Worm (Caenorhabditis elegans) whole organism, L1 larva: ENCODE data around the gene pgp-8.
A peak's percentile ranks its signal among the peaks of the same experiment; 100 is the strongest.

Experiments used
- C16A3.4 ChIP-seq: fragments of 150-350 bp; optimal IDR thresholded peaks from 2 replicates; lab custom pipeline; 2014; ENCODE audit warnings: missing biosample characterization, missing genetic modification characterization
- C34B4.2 ChIP-seq: sonication (generic microtip); optimal IDR thresholded peaks from 2 replicates; lab custom pipeline; 2017; ENCODE audit warnings: mild to moderate bottlenecking, missing genetic modification characterization, missing compliant biosample characterization
- F16B12.6 ChIP-seq: fragments of 150-350 bp; optimal IDR thresholded peaks from 2 replicates; lab custom pipeline; 2014; ENCODE audit warnings: missing biosample characterization, missing genetic modification characterization
- Y116A8C.19 ChIP-seq: sonication (generic microtip); optimal IDR thresholded peaks from 2 replicates; lab custom pipeline; 2016; ENCODE audit warnings: missing compliant biosample characterization, missing genetic modification characterization, borderline replicate concordance
- aly-2 ChIP-seq: fragments of 150-350 bp; optimal IDR thresholded peaks from 2 replicates; lab custom pipeline; 2014; ENCODE audit warnings: missing biosample characterization, missing genetic modification characterization
- ceh-63 ChIP-seq: fragments of 200-800 bp; sonication (Bioruptor generic); optimal IDR thresholded peaks from 2 replicates; lab custom pipeline; 2018; ENCODE audit warnings: mild to moderate bottlenecking, missing genetic modification characterization, missing compliant biosample characterization
- ceh-8 ChIP-seq: fragments of 200-800 bp; sonication (Bioruptor generic); optimal IDR thresholded peaks from 2 replicates; lab custom pipeline; 2018; ENCODE audit warnings: mild to moderate bottlenecking, missing genetic modification characterization, moderate library complexity, missing compliant biosample characterization
- ceh-88 ChIP-seq: fragments of 200-800 bp; sonication (Bioruptor generic); IDR thresholded peaks from 2 replicates; pipeline ENCODE4 v1.3.6; 2022; ENCODE audit warnings: missing genetic modification characterization, missing compliant biosample characterization
- ces-1 ChIP-seq: fragments of 150-350 bp; optimal IDR thresholded peaks from 2 replicates; lab custom pipeline; 2014; ENCODE audit warnings: missing biosample characterization, missing genetic modification reagents, missing genetic modification characterization
- dsc-1 ChIP-seq: sonication (generic microtip); optimal IDR thresholded peaks from 2 replicates; lab custom pipeline; 2016; ENCODE audit warnings: mild to moderate bottlenecking, missing genetic modification characterization, missing compliant biosample characterization
- efl-1 ChIP-seq, 4 experiments: fragments of 150-350 bp; optimal IDR thresholded peaks in 3 of 4; peaks in 1 of 4; 1 replicate in 1 of 4; 2 replicates in 3 of 4; lab custom pipeline; 2014; ENCODE audit warnings: missing biosample characterization in 2 of 4, missing genetic modification characterization in 2 of 4, missing genetic modification reagents in 2 of 4
- egl-13 ChIP-seq: sonication (generic microtip); optimal IDR thresholded peaks from 2 replicates; lab custom pipeline; 2016; ENCODE audit warnings: missing genotype, missing genetic modification reagents, missing genetic modification characterization, missing compliant biosample characterization
- egl-27 ChIP-seq, 2 experiments: fragments of 150-350 bp in 1 of 2; sonication (generic microtip); optimal IDR thresholded peaks; 3 replicates each; lab custom pipeline; 2017 to 2018; ENCODE audit warnings: missing biosample characterization in 2 of 2, missing genetic modification characterization in 2 of 2, missing genetic modification reagents in 2 of 2
- elt-3 ChIP-seq, 6 experiments: fragments of 150-350 bp in 1 of 6; sonication (generic microtip); optimal IDR thresholded peaks; 2 replicates each; lab custom pipeline; 2017 to 2018; ENCODE audit warnings: missing biosample characterization in 6 of 6, missing genetic modification characterization in 6 of 6, inconsistent platforms in 1 of 6
- ets-5 ChIP-seq: fragments of 200-800 bp; sonication (Bioruptor generic); IDR thresholded peaks from 2 replicates; pipeline ENCODE4 v1.3.6; 2022; ENCODE audit warnings: missing genetic modification characterization, missing compliant biosample characterization
- fkh-10 ChIP-seq: sonication (generic microtip); optimal IDR thresholded peaks from 2 replicates; lab custom pipeline; 2017; ENCODE audit warnings: missing biosample characterization, missing genetic modification reagents, missing genetic modification characterization
- fkh-4 ChIP-seq: sonication (generic microtip); optimal IDR thresholded peaks from 2 replicates; lab custom pipeline; 2016; ENCODE audit warnings: missing compliant biosample characterization, missing genetic modification characterization, borderline replicate concordance
- fkh-8 ChIP-seq: sonication (generic microtip); optimal IDR thresholded peaks from 2 replicates; lab custom pipeline; 2016; ENCODE audit warnings: mild to moderate bottlenecking, missing genetic modification characterization, missing compliant biosample characterization
- grh-1 ChIP-seq: fragments of 200-800 bp; sonication (Bioruptor generic); IDR thresholded peaks from 2 replicates; pipeline ENCODE4 v1.3.6; 2022; ENCODE audit warnings: missing genetic modification reagents, missing genetic modification characterization, missing compliant biosample characterization
- hlh-4 ChIP-seq: sonication (generic microtip); optimal IDR thresholded peaks from 2 replicates; lab custom pipeline; 2016; ENCODE audit warnings: mild to moderate bottlenecking, missing genetic modification characterization, missing compliant biosample characterization
- hpl-2 ChIP-seq: fragments of 150-350 bp; optimal IDR thresholded peaks from 2 replicates; lab custom pipeline; 2014; ENCODE audit warnings: missing biosample characterization, missing genetic modification reagents, missing genetic modification characterization
- jun-1 ChIP-seq: fragments of 150-350 bp; optimal IDR thresholded peaks from 2 replicates; lab custom pipeline; 2014; ENCODE audit warnings: missing biosample characterization, missing genetic modification reagents, missing genetic modification characterization
- lin-13 ChIP-seq: fragments of 150-350 bp; optimal IDR thresholded peaks from 2 replicates; lab custom pipeline; 2014; ENCODE audit warnings: missing biosample characterization, missing genetic modification reagents, missing genetic modification characterization
- lin-35 ChIP-seq, 2 experiments: fragments of 150-350 bp; optimal IDR thresholded peaks; 2 replicates each; lab custom pipeline; 2014; ENCODE audit warnings: missing biosample characterization in 2 of 2, missing genetic modification characterization in 2 of 2, missing genetic modification reagents in 2 of 2
- lir-3 ChIP-seq: sonication (generic microtip); optimal IDR thresholded peaks from 2 replicates; lab custom pipeline; 2016; ENCODE audit warnings: mild to moderate bottlenecking, missing genetic modification characterization, moderate library complexity, missing compliant biosample characterization; ENCODE audit not compliant: poor library complexity
- lsy-2 ChIP-seq, 2 experiments: fragments of 150-350 bp; optimal IDR thresholded peaks; 2 replicates each; lab custom pipeline; 2014; ENCODE audit warnings: missing biosample characterization in 2 of 2, missing genetic modification characterization in 2 of 2
- mdl-1 ChIP-seq, 2 experiments: fragments of 150-350 bp; optimal IDR thresholded peaks; 2 replicates each; lab custom pipeline; 2014 to 2017; ENCODE audit warnings: missing biosample characterization in 2 of 2, missing genetic modification characterization in 2 of 2, inconsistent platforms in 1 of 2
- mef-2 ChIP-seq: fragments of 150-350 bp; optimal IDR thresholded peaks from 2 replicates; lab custom pipeline; 2014; ENCODE audit warnings: missing biosample characterization, missing genetic modification characterization
- mep-1 ChIP-seq: fragments of 150-350 bp; optimal IDR thresholded peaks from 2 replicates; lab custom pipeline; 2014; ENCODE audit warnings: missing biosample characterization, missing genetic modification characterization
- nhr-11 ChIP-seq: fragments of 150-350 bp; optimal IDR thresholded peaks from 2 replicates; lab custom pipeline; 2014; ENCODE audit warnings: missing biosample characterization, missing genetic modification characterization
- nhr-20 ChIP-seq: sonication (generic microtip); optimal IDR thresholded peaks from 2 replicates; lab custom pipeline; 2016; ENCODE audit warnings: mild to moderate bottlenecking, missing genetic modification characterization, missing compliant biosample characterization
- nhr-237 ChIP-seq: fragments of 150-350 bp; optimal IDR thresholded peaks from 2 replicates; lab custom pipeline; 2014; ENCODE audit warnings: missing biosample characterization, missing genetic modification characterization
- nhr-28 ChIP-seq: fragments of 150-350 bp; optimal IDR thresholded peaks from 2 replicates; lab custom pipeline; 2014; ENCODE audit warnings: missing biosample characterization, missing genetic modification characterization
- nhr-47 ChIP-seq: sonication (generic microtip); optimal IDR thresholded peaks from 2 replicates; lab custom pipeline; 2016; ENCODE audit warnings: mild to moderate bottlenecking, missing genetic modification characterization, moderate library complexity, missing compliant biosample characterization
- nhr-71 ChIP-seq: sonication (generic microtip); optimal IDR thresholded peaks from 2 replicates; lab custom pipeline; 2016; ENCODE audit warnings: mild to moderate bottlenecking, missing genetic modification characterization, moderate library complexity, missing compliant biosample characterization
- nhr-77 ChIP-seq: fragments of 150-350 bp; optimal IDR thresholded peaks from 2 replicates; lab custom pipeline; 2014; ENCODE audit warnings: missing biosample characterization, missing genetic modification characterization
- nhr-84 ChIP-seq: sonication (generic microtip); optimal IDR thresholded peaks from 2 replicates; lab custom pipeline; 2017; ENCODE audit warnings: missing biosample characterization, missing genetic modification characterization
- nhr-85 ChIP-seq: sonication (generic microtip); peaks from one replicate; lab custom pipeline; 2016; ENCODE audit warnings: missing genetic modification characterization, inconsistent platforms, missing compliant biosample characterization
- nhr-90 ChIP-seq: sonication (generic microtip); optimal IDR thresholded peaks from 2 replicates; lab custom pipeline; 2016; ENCODE audit warnings: mild to moderate bottlenecking, missing genetic modification characterization, missing compliant biosample characterization; ENCODE audit not compliant: poor library complexity
- pag-3 ChIP-seq: sonication (generic microtip); optimal IDR thresholded peaks from 2 replicates; lab custom pipeline; 2017; ENCODE audit warnings: missing genetic modification characterization, mild to moderate bottlenecking, missing compliant biosample characterization, antibody characterized with exemption, borderline replicate concordance; ENCODE audit not compliant: insufficient read depth
- pqm-1 ChIP-seq: sonication (generic microtip); optimal IDR thresholded peaks from 3 replicates; lab custom pipeline; 2017; ENCODE audit warnings: missing biosample characterization, missing genetic modification characterization
- snpc-4 ChIP-seq: fragments of 150-350 bp; optimal IDR thresholded peaks from 2 replicates; lab custom pipeline; 2014; ENCODE audit warnings: missing biosample characterization, missing genetic modification characterization
- snu-23 ChIP-seq: sonication (generic microtip); optimal IDR thresholded peaks from 2 replicates; lab custom pipeline; 2016; ENCODE audit warnings: missing genetic modification characterization, missing compliant biosample characterization
- sox-4 ChIP-seq: sonication (generic microtip); optimal IDR thresholded peaks from 2 replicates; lab custom pipeline; 2016; ENCODE audit warnings: missing genetic modification characterization, missing compliant biosample characterization
- sptf-1 ChIP-seq: fragments of 150-350 bp; optimal IDR thresholded peaks from 2 replicates; lab custom pipeline; 2014; ENCODE audit warnings: missing biosample characterization, missing genetic modification characterization
- sup-37 ChIP-seq: fragments of 200-800 bp; sonication (Bioruptor generic); optimal IDR thresholded peaks from 2 replicates; lab custom pipeline; 2018; ENCODE audit warnings: mild to moderate bottlenecking, missing genetic modification characterization, missing compliant biosample characterization
- swsn-7 ChIP-seq: sonication (generic microtip); optimal IDR thresholded peaks from 2 replicates; lab custom pipeline; 2016; ENCODE audit warnings: missing genetic modification characterization, missing compliant biosample characterization
- unc-30 ChIP-seq: sonication (generic microtip); optimal IDR thresholded peaks from 2 replicates; lab custom pipeline; 2017; ENCODE audit warnings: missing biosample characterization, missing genetic modification characterization
- unc-86 ChIP-seq: sonication (generic microtip); optimal IDR thresholded peaks from 2 replicates; lab custom pipeline; 2016; ENCODE audit warnings: missing genetic modification characterization, missing compliant biosample characterization
- unc-98 ChIP-seq: fragments of 200-800 bp; sonication (Bioruptor generic); IDR thresholded peaks from 2 replicates; pipeline ENCODE4 v1.3.6; 2022; ENCODE audit warnings: missing genetic modification characterization, missing compliant biosample characterization
- vab-15 ChIP-seq: sonication (generic microtip); optimal IDR thresholded peaks from 2 replicates; lab custom pipeline; 2017; ENCODE audit warnings: missing genotype, mild to moderate bottlenecking, missing genetic modification characterization, missing compliant biosample characterization
- xbp-1 ChIP-seq: sonication (generic microtip); optimal IDR thresholded peaks from 2 replicates; lab custom pipeline; 2016; ENCODE audit warnings: missing genetic modification characterization, missing compliant biosample characterization
- zip-4 ChIP-seq: fragments of 200-800 bp; sonication (Bioruptor generic); optimal IDR thresholded peaks from 2 replicates; lab custom pipeline; 2018; ENCODE audit warnings: mild to moderate bottlenecking, missing genetic modification characterization, moderate library complexity, missing compliant biosample characterization

pgp-8 gene

DNA sequence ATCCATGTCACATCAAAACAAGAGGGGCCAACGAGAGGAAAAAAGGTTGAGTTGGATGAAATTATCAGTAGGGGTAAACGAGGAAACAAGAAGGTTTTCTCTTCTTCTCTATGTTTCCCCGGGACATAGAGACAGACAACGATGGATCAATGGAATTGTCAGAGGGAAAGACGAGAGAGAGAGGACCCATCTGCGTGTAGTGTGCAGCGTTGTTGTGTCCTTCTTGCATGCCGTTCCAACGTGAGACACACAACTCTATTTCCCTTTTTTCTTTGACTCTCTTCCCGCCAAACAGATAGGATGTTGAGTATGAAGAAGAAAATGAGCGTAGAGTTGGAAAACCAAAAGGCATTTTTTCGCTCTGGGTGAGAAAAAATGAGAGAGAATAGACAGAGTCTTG lies 36.7 kb upstream of the pgp-8 start:
- TF ChIP-seq hpl-2 (no peak), mef-2 (peak; percentile 14), nhr-85 (peak; percentile 74), unc-98 (GFP tag; lab: Robert Waterston, UW) (no peak), fkh-10 (GFP tag; lab: Kevin White, UChicago) (peak; percentile 81), unc-86 (tag; lab: Kevin White, UChicago) (no peak), ces-1 (no peak), mdl-1 (tag; optimal IDR thresholded peaks at IDR 0.05; lab: Kevin White, UChicago) (peak in 1 of 2 experiments; percentile 61), snu-23 (peak; percentile 74), lin-13 (GFP tag; lab: Kevin White, UChicago) (peak; percentile 7), nhr-28 (tag; lab: Kevin White, UChicago) (no peak), ceh-8 (no peak), vab-15 (tag; lab: Kevin White, UChicago) (no peak), unc-30 (tag; lab: Kevin White, UChicago) (no peak), C34B4.2 (tag; lab: Kevin White, UChicago) (no peak), nhr-11 (tag; lab: Kevin White, UChicago) (no peak), nhr-84 (tag; lab: Kevin White, UChicago) (no peak), nhr-71 (tag; lab: Kevin White, UChicago) (peak; percentile 82), hlh-4 (tag; lab: Kevin White, UChicago) (no peak), elt-3 (tag; optimal IDR thresholded peaks at IDR 0.05; lab: Kevin White, UChicago) (peak in 4 of 6 experiments; percentile 31 to 73 (median 41)), nhr-90 (tag; lab: Kevin White, UChicago) (peak; percentile 25), jun-1 (no peak), egl-27 (tag; optimal IDR thresholded peaks at IDR 0.05; lab: Kevin White, UChicago) (peak; percentile 6 to 17), sup-37 (GFP tag; lab: Kevin White, UChicago) (no peak), lir-3 (tag; lab: Kevin White, UChicago) (peak; percentile 22), ceh-63 (GFP tag; lab: Kevin White, UChicago) (no peak), ets-5 (GFP tag; lab: Robert Waterston, UW) (no peak), C16A3.4 (tag; lab: Kevin White, UChicago) (peak; percentile 32), zip-4 (GFP tag; lab: Kevin White, UChicago) (no peak), ceh-88 (GFP tag; lab: Robert Waterston, UW) (no peak), snpc-4 (tag; lab: Kevin White, UChicago) (no peak), mep-1 (tag; lab: Kevin White, UChicago) (peak; percentile 80), F16B12.6 (peak; percentile 30), nhr-77 (tag; lab: Kevin White, UChicago) (peak; percentile 64), aly-2 (tag; lab: Kevin White, UChicago) (no peak), fkh-4 (tag; lab: Kevin White, UChicago) (no peak), Y116A8C.19 (tag; lab: Kevin White, UChicago) (no peak), grh-1 (GFP tag; lab: Robert Waterston, UW) (no peak), lsy-2 (tag; optimal IDR thresholded peaks at IDR 0.05; lab: Kevin White, UChicago) (peak; percentile 37 to 75), sox-4 (tag; lab: Kevin White, UChicago) (no peak), fkh-8 (tag; lab: Kevin White, UChicago) (peak; percentile 63), dsc-1 (tag; lab: Kevin White, UChicago) (peak; percentile 58), swsn-7 (tag; lab: Kevin White, UChicago) (peak; percentile 57), xbp-1 (tag; lab: Kevin White, UChicago) (peak; percentile 23), nhr-237 (tag; lab: Kevin White, UChicago) (no peak), sptf-1 (tag; lab: Kevin White, UChicago) (no peak), nhr-20 (tag; lab: Kevin White, UChicago) (peak; percentile 69), pag-3 (tag; lab: Kevin White, UChicago) (peak; percentile 8), nhr-47 (tag; lab: Kevin White, UChicago) (peak; percentile 59), egl-13 (tag; lab: Kevin White, UChicago) (no peak), lin-35 (GFP tag; optimal IDR thresholded peaks at IDR 0.05; lab: Kevin White, UChicago) (peak; percentile 13 to 54), pqm-1 (tag; lab: Kevin White, UChicago) (no peak), efl-1 (optimal IDR thresholded peaks at IDR 0.05; lab: Kevin White, UChicago) (peak; percentile 32 to 55), efl-1 (GFP tag; optimal IDR thresholded peaks at IDR 0.05 in 1 of 2; lab: Kevin White, UChicago) (no peak)
